Fruit fly (Drosophila melanogaster) whole organism, embryonic: Measurements from ENCODE around the gene Hr38.
A peak's percentile ranks its signal among the peaks of the same experiment; 100 is the strongest.

Experiments
- Adf1 ChIP-seq: fragments of 200-800 bp; sonication (Bioruptor generic); IDR thresholded peaks from 2 replicates; pipeline ENCODE4 v1.3.6; 2022; ENCODE audit warnings: missing biosample characterization, missing genetic modification characterization
- Atf6 ChIP-seq: fragments of 200-800 bp; sonication (Bioruptor generic); IDR thresholded peaks from 2 replicates; pipeline ENCODE4 v1.3.6; 2022; ENCODE audit warnings: missing biosample characterization, missing genetic modification characterization
- B-H1 ChIP-seq: fragments of 200-800 bp; sonication (Bioruptor generic); IDR thresholded peaks from 3 replicates; pipeline ENCODE4 v1.3.6; 2022; ENCODE audit warnings: missing biosample characterization, missing genetic modification characterization
- Bgb ChIP-seq: fragments of 200-800 bp; sonication (Bioruptor generic); IDR thresholded peaks from 2 replicates; pipeline ENCODE4 v1.3.6; 2022; ENCODE audit warnings: missing biosample characterization, missing genetic modification characterization; ENCODE audit not compliant: partially characterized antibody
- CG10321 ChIP-seq: fragments of 200-800 bp; sonication (Bioruptor generic); IDR thresholded peaks from 2 replicates; pipeline ENCODE4 v1.3.6; 2022; ENCODE audit warnings: missing biosample characterization, missing genetic modification characterization
- CG10431 ChIP-seq: fragments of 200-800 bp; sonication (Bioruptor generic); optimal IDR thresholded peaks from 3 replicates; lab custom pipeline; 2018; ENCODE audit warnings: missing biosample characterization, mild to moderate bottlenecking, missing genetic modification characterization
- CG12071 ChIP-seq: fragments of 200-800 bp; sonication (Bioruptor generic); optimal IDR thresholded peaks from 3 replicates; lab custom pipeline; 2018; ENCODE audit warnings: missing biosample characterization, mild to moderate bottlenecking, missing genetic modification characterization
- CG12155 ChIP-seq: fragments of 200-800 bp; sonication (Bioruptor generic); optimal IDR thresholded peaks from 3 replicates; lab custom pipeline; 2016; ENCODE audit warnings: missing biosample characterization, missing genetic modification characterization
- CG12219 ChIP-seq: fragments of 200-800 bp; sonication (Bioruptor generic); optimal IDR thresholded peaks from 3 replicates; lab custom pipeline; 2018; ENCODE audit warnings: missing biosample characterization, mild to moderate bottlenecking, missing genetic modification characterization
- CG13123 ChIP-seq: fragments of 200-800 bp; sonication (Bioruptor generic); optimal IDR thresholded peaks from 2 replicates; lab custom pipeline; 2016; ENCODE audit warnings: missing biosample characterization, missing genetic modification characterization
- CG15269 ChIP-seq: fragments of 200-800 bp; sonication (Bioruptor generic); optimal IDR thresholded peaks from 2 replicates; lab custom pipeline; 2018; ENCODE audit warnings: missing biosample characterization, mild to moderate bottlenecking, missing genetic modification characterization, moderate library complexity
- CG16813 ChIP-seq: fragments of 200-800 bp; sonication (Bioruptor generic); IDR thresholded peaks from 3 replicates; pipeline ENCODE4 v1.3.6; 2022; ENCODE audit warnings: missing biosample characterization, missing genetic modification characterization; ENCODE audit not compliant: partially characterized antibody
- CG16863 ChIP-seq: fragments of 200-800 bp; sonication (Bioruptor generic); optimal IDR thresholded peaks from 3 replicates; lab custom pipeline; 2016; ENCODE audit warnings: missing biosample characterization, missing genetic modification characterization
- CG17802 ChIP-seq: fragments of 200-800 bp; sonication (Bioruptor generic); optimal IDR thresholded peaks from 2 replicates; lab custom pipeline; 2018; ENCODE audit warnings: missing biosample characterization, mild to moderate bottlenecking, missing genetic modification characterization, moderate library complexity
- CG18262 ChIP-seq: fragments of 200-800 bp; optimal IDR thresholded peaks from 3 replicates; lab custom pipeline; 2019; ENCODE audit warnings: missing biosample characterization, mild to moderate bottlenecking, missing genetic modification characterization, moderate library complexity
- CG2712 ChIP-seq: fragments of 200-800 bp; optimal IDR thresholded peaks from 3 replicates; lab custom pipeline; 2019; ENCODE audit warnings: missing biosample characterization, mild to moderate bottlenecking, missing genetic modification characterization, moderate library complexity
- CG2875 ChIP-seq: fragments of 200-800 bp; sonication (Bioruptor generic); optimal IDR thresholded peaks from 2 replicates; lab custom pipeline; 2017; ENCODE audit warnings: missing biosample characterization, mild to moderate bottlenecking, missing genetic modification characterization, missing genetic modification reagents
- CG4424 ChIP-seq: fragments of 200-800 bp; sonication (Bioruptor generic); optimal IDR thresholded peaks from 3 replicates; lab custom pipeline; 2016; ENCODE audit warnings: missing biosample characterization, missing genetic modification characterization
- CG6791 ChIP-seq: fragments of 200-800 bp; sonication (Bioruptor generic); IDR thresholded peaks from 3 replicates; pipeline ENCODE4 v1.3.6; 2022; ENCODE audit warnings: missing biosample characterization, missing genetic modification characterization; ENCODE audit not compliant: partially characterized antibody
- CG7357 ChIP-seq: fragments of 200-800 bp; sonication (Bioruptor generic); IDR thresholded peaks from 3 replicates; pipeline ENCODE4 v1.3.6; 2022; ENCODE audit warnings: missing biosample characterization, missing genetic modification characterization
- CG9215 ChIP-seq: fragments of 200-800 bp; sonication (Bioruptor generic); IDR thresholded peaks from 2 replicates; pipeline ENCODE4 v1.3.6; 2022; ENCODE audit warnings: missing biosample characterization, missing genetic modification characterization
- CG9876 ChIP-seq: fragments of 200-800 bp; sonication (Bioruptor generic); optimal IDR thresholded peaks from 2 replicates; lab custom pipeline; 2016; ENCODE audit warnings: missing biosample characterization, missing genetic modification characterization
- D19B ChIP-seq: fragments of 200-800 bp; sonication (Bioruptor generic); optimal IDR thresholded peaks from 2 replicates; lab custom pipeline; 2017; ENCODE audit warnings: missing biosample characterization, mild to moderate bottlenecking, missing genetic modification characterization
- Dref ChIP-seq: fragments of 200-800 bp; sonication (Bioruptor generic); IDR thresholded peaks from 2 replicates; pipeline ENCODE4 v1.3.6; 2022; ENCODE audit warnings: missing biosample characterization, missing genetic modification characterization
- HHEX ChIP-seq: fragments of 200-800 bp; sonication (Bioruptor generic); optimal IDR thresholded peaks from 3 replicates; lab custom pipeline; 2017; ENCODE audit warnings: missing biosample characterization, mild to moderate bottlenecking, missing genetic modification characterization, missing genetic modification reagents
- HLH54F ChIP-seq: fragments of 200-800 bp; sonication (Bioruptor generic); optimal IDR thresholded peaks from 3 replicates; lab custom pipeline; 2016; ENCODE audit warnings: missing biosample characterization, missing genetic modification characterization
- HmgD ChIP-seq: fragments of 200-800 bp; sonication (Bioruptor generic); optimal IDR thresholded peaks from 3 replicates; lab custom pipeline; 2016; ENCODE audit warnings: missing biosample characterization, missing genetic modification characterization
- NC2β ChIP-seq: fragments of 200-800 bp; sonication (Bioruptor generic); optimal IDR thresholded peaks from 2 replicates; lab custom pipeline; 2016; ENCODE audit warnings: missing biosample characterization, missing genetic modification characterization
- NK7.1 ChIP-seq: fragments of 200-800 bp; sonication (Bioruptor generic); optimal IDR thresholded peaks from 3 replicates; lab custom pipeline; 2016; ENCODE audit warnings: missing biosample characterization, missing genetic modification characterization
- Oli ChIP-seq: fragments of 200-800 bp; sonication (Bioruptor generic); optimal IDR thresholded peaks from 2 replicates; lab custom pipeline; 2018; ENCODE audit warnings: missing biosample characterization, mild to moderate bottlenecking, missing genetic modification characterization, moderate library complexity
- Ptx1 ChIP-seq: fragments of 200-800 bp; sonication (Bioruptor generic); IDR thresholded peaks from 2 replicates; pipeline ENCODE4 v1.3.6; 2022; ENCODE audit warnings: missing biosample characterization, missing genetic modification characterization
- Sox100B ChIP-seq: fragments of 200-800 bp; sonication (Bioruptor generic); optimal IDR thresholded peaks from 3 replicates; lab custom pipeline; 2018; ENCODE audit warnings: missing biosample characterization, mild to moderate bottlenecking, missing genetic modification characterization
- Sry-δ ChIP-seq: fragments of 200-800 bp; sonication (Bioruptor generic); optimal IDR thresholded peaks from 2 replicates; lab custom pipeline; 2016; ENCODE audit warnings: missing biosample characterization, missing genetic modification characterization
- Taf1 ChIP-seq: fragments of 200-800 bp; sonication (Bioruptor generic); IDR thresholded peaks from 2 replicates; pipeline ENCODE4 v1.3.6; 2022; ENCODE audit warnings: missing biosample characterization, missing genetic modification characterization
- Trl ChIP-seq, 3 experiments: fragments of >200 bp in 2 of 3; fragments of 200-800 bp in 1 of 3; sonication (Bioruptor generic) in 1 of 3; optimal IDR thresholded peaks; 2 replicates in 1 of 3; 3 replicates in 2 of 3; lab custom pipeline; 2016 to 2017; ENCODE audit warnings: missing biosample characterization in 1 of 3, missing genetic modification characterization in 1 of 3
- Xrp1 ChIP-seq: fragments of 200-800 bp; sonication (Bioruptor generic); IDR thresholded peaks from 2 replicates; pipeline ENCODE4 v1.3.6; 2022; ENCODE audit warnings: missing biosample characterization, missing genetic modification characterization
- YL-1 ChIP-seq: fragments of 200-800 bp; sonication (Bioruptor generic); optimal IDR thresholded peaks from 3 replicates; lab custom pipeline; 2017; ENCODE audit warnings: missing biosample characterization, mild to moderate bottlenecking, missing genetic modification characterization
- aop ChIP-seq: fragments of 200-800 bp; sonication (Bioruptor generic); IDR thresholded peaks from 2 replicates; pipeline ENCODE4 v1.3.6; 2022; ENCODE audit warnings: missing biosample characterization, missing genetic modification characterization
- ara ChIP-seq: fragments of 200-800 bp; sonication (Bioruptor generic); IDR thresholded peaks from 2 replicates; pipeline ENCODE4 v1.3.6; 2022; ENCODE audit warnings: missing biosample characterization, missing genetic modification characterization
- ato ChIP-seq: fragments of 200-800 bp; sonication (Bioruptor generic); IDR thresholded peaks from 2 replicates; pipeline ENCODE4 v1.3.6; 2022; ENCODE audit warnings: missing biosample characterization, missing genetic modification characterization; ENCODE audit not compliant: partially characterized antibody
- bigmax ChIP-seq: fragments of 200-800 bp; sonication (Bioruptor generic); optimal IDR thresholded peaks from 2 replicates; lab custom pipeline; 2018; ENCODE audit warnings: missing biosample characterization, mild to moderate bottlenecking, missing genetic modification characterization
- bowl ChIP-seq: fragments of 200-800 bp; sonication (Bioruptor generic); IDR thresholded peaks from 2 replicates; pipeline ENCODE4 v1.3.6; 2022; ENCODE audit warnings: missing biosample characterization, missing genetic modification characterization
- exex ChIP-seq: fragments of 200-800 bp; sonication (Bioruptor generic); optimal IDR thresholded peaks from 4 replicates; lab custom pipeline; 2018; ENCODE audit warnings: missing biosample characterization, mild to moderate bottlenecking, missing genetic modification characterization, moderate library complexity
- gsb-n ChIP-seq: fragments of 200-800 bp; sonication (Bioruptor generic); optimal IDR thresholded peaks from 3 replicates; lab custom pipeline; 2018; ENCODE audit warnings: missing biosample characterization, mild to moderate bottlenecking, missing genetic modification characterization
- jigr1 ChIP-seq: fragments of 200-800 bp; sonication (Bioruptor generic); IDR thresholded peaks from 3 replicates; pipeline ENCODE4 v1.3.6; 2022; ENCODE audit warnings: missing biosample characterization, missing genetic modification characterization
- kah ChIP-seq: fragments of 200-800 bp; sonication (Bioruptor generic); optimal IDR thresholded peaks from 2 replicates; lab custom pipeline; 2018; ENCODE audit warnings: missing biosample characterization, mild to moderate bottlenecking, missing genetic modification characterization
- luna ChIP-seq: fragments of 200-800 bp; sonication (Bioruptor generic); optimal IDR thresholded peaks from 2 replicates; lab custom pipeline; 2016; ENCODE audit warnings: missing biosample characterization, missing genetic modification characterization
- maf-S ChIP-seq: fragments of 200-800 bp; sonication (Bioruptor generic); optimal IDR thresholded peaks from 2 replicates; lab custom pipeline; 2016; ENCODE audit warnings: missing biosample characterization, missing genetic modification characterization
- mirr ChIP-seq: fragments of 200-800 bp; sonication (Bioruptor generic); optimal IDR thresholded peaks from 3 replicates; lab custom pipeline; 2018; ENCODE audit warnings: missing biosample characterization, mild to moderate bottlenecking, missing genetic modification characterization
- tx ChIP-seq: fragments of 200-800 bp; sonication (Bioruptor generic); optimal IDR thresholded peaks from 2 replicates; lab custom pipeline; 2016; ENCODE audit warnings: missing biosample characterization, missing genetic modification characterization

Gene Hr38

dm6 chr2L:20645394-20645869 is 69.0 kb downstream of the Hr38 start, which contains the start of the genes phr6-4 and CG2608 (continued):
- TF ChIP-seq CG15269 (tag; lab: Kevin White, UChicago) (peak; percentile 94), CG12071 (GFP tag; lab: Kevin White, UChicago) (peak; percentile 85), jigr1 (GFP tag; lab: Robert Waterston, UW) (peak; percentile 71; the same call in 1 of the 3 replicates), CG9876 (peak; percentile 79), CG9215 (GFP tag; lab: Robert Waterston, UW) (peak; percentile 86), bigmax (GFP tag; lab: Kevin White, UChicago) (no peak), Dref (GFP tag; lab: Robert Waterston, UW) (no peak), HHEX (GFP tag; lab: Kevin White, UChicago) (peak; percentile 89), HLH54F (GFP tag; lab: Kevin White, UChicago) (peak; percentile 91), CG16813 (GFP tag; lab: Robert Waterston, UW) (no peak), Trl (optimal IDR thresholded peaks at IDR 0.05; lab: Kevin White, UChicago) (no peak), Trl (GFP tag; optimal IDR thresholded peaks at IDR 0.05; lab: Kevin White, UChicago) (peak; percentile 86), CG6791 (GFP tag; lab: Robert Waterston, UW) (no peak), HmgD (GFP tag; lab: Kevin White, UChicago) (peak; percentile 60), Ptx1 (GFP tag; lab: Robert Waterston, UW) (peak; percentile 87), ato (GFP tag; lab: Robert Waterston, UW) (no peak), YL-1 (GFP tag; lab: Kevin White, UChicago) (peak; percentile 78), CG10321 (GFP tag; lab: Robert Waterston, UW) (peak; percentile 56; the same call in 1 of the 2 replicates), Oli (tag; lab: Kevin White, UChicago) (peak; percentile 94), luna (GFP tag; lab: Kevin White, UChicago) (peak; percentile 68), ara (GFP tag; lab: Robert Waterston, UW) (peak; percentile 80; the same call in 1 of the 2 replicates), Atf6 (GFP tag; lab: Robert Waterston, UW) (peak; percentile 91), CG2712 (tag; lab: Kevin White, UChicago) (peak; percentile 96), gsb-n (peak; percentile 90), CG13123 (GFP tag; lab: Kevin White, UChicago) (peak; percentile 78), mirr (GFP tag; lab: Kevin White, UChicago) (peak; percentile 79), CG12155 (GFP tag; lab: Kevin White, UChicago) (peak; percentile 91), B-H1 (GFP tag; lab: Robert Waterston, UW) (peak; percentile 81), D19B (GFP tag; lab: Kevin White, UChicago) (peak; percentile 84), Taf1 (peak; percentile 65; the same call in 1 of the 2 replicates), Sox100B (peak; percentile 94), tx (GFP tag; lab: Kevin White, UChicago) (peak; percentile 81), NK7.1 (peak; percentile 80), NC2β (GFP tag; lab: Kevin White, UChicago) (peak; percentile 85), CG10431 (GFP tag; lab: Kevin White, UChicago) (peak; percentile 70), exex (tag; lab: Kevin White, UChicago) (peak; percentile 68), Adf1 (GFP tag; lab: Robert Waterston, UW) (peak; percentile 56), CG4424 (GFP tag; lab: Kevin White, UChicago) (peak; percentile 94), CG18262 (peak; percentile 95), aop (GFP tag; lab: Robert Waterston, UW) (no peak), CG7357 (GFP tag; lab: Robert Waterston, UW) (peak; percentile 82), CG2875 (peak; percentile 86), Bgb (GFP tag; lab: Robert Waterston, UW) (no peak), maf-S (GFP tag; lab: Kevin White, UChicago) (peak; percentile 80), CG16863 (GFP tag; lab: Kevin White, UChicago) (peak; percentile 77), CG17802 (tag; lab: Kevin White, UChicago) (peak; percentile 69), bowl (GFP tag; lab: Robert Waterston, UW) (peak; percentile 60; the same call in 1 of the 2 replicates), Sry-δ (GFP tag; lab: Kevin White, UChicago) (peak; percentile 36), kah (GFP tag; lab: Kevin White, UChicago) (peak; percentile 70), CG12219 (GFP tag; lab: Kevin White, UChicago) (peak; percentile 85), Xrp1 (GFP tag; lab: Robert Waterston, UW) (peak; percentile 91)
